Fruit fly (Drosophila melanogaster) whole organism, wandering third instar larva: ENCODE measurements around the gene CG42758.

Experiments used
- CG32264 ChIP-seq: fragments of 200-800 bp; sonication (Bioruptor generic); optimal IDR thresholded peaks from 2 replicates; lab custom pipeline; 2016; ENCODE audit warnings: missing biosample characterization, missing genetic modification characterization
- Dif ChIP-seq: fragments of 200-275, 200-300 bp; sonication (Bioruptor generic); optimal IDR thresholded peaks from 2 replicates; lab custom pipeline; 2018; ENCODE audit warnings: missing biosample characterization, missing genetic modification characterization; ENCODE audit not compliant: partially characterized antibody
- HLH106 ChIP-seq: fragments of 200-800 bp; optimal IDR thresholded peaks from 3 replicates; lab custom pipeline; 2019; ENCODE audit warnings: missing biosample characterization, mild to moderate bottlenecking, missing genetic modification characterization, moderate library complexity
- Hr83 ChIP-seq: fragments of 200-300 bp; sonication (Bioruptor generic); optimal IDR thresholded peaks from 2 replicates; lab custom pipeline; 2016; ENCODE audit warnings: missing biosample characterization, mild to moderate bottlenecking, missing genetic modification characterization, moderate library complexity; ENCODE audit not compliant: poor library complexity, severe bottlenecking
- Jra ChIP-seq: sonication (Bioruptor generic); optimal IDR thresholded peaks from 2 replicates; lab custom pipeline; 2016; ENCODE audit warnings: missing biosample characterization, missing genetic modification characterization
- Mio ChIP-seq: sonication (Bioruptor generic); optimal IDR thresholded peaks from 2 replicates; lab custom pipeline; 2016; ENCODE audit warnings: missing biosample characterization, missing genetic modification characterization
- N ChIP-seq: fragments of >200 bp; optimal IDR thresholded peaks from 2 replicates; lab custom pipeline; 2018; ENCODE audit warnings: missing biosample characterization, missing external identifiers, missing genetic modification characterization
- OdsH ChIP-seq: fragments of 200-800 bp; sonication (Bioruptor generic); optimal IDR thresholded peaks from 2 replicates; lab custom pipeline; 2016; ENCODE audit warnings: missing biosample characterization, mild to moderate bottlenecking, missing genetic modification characterization
- Sp1 ChIP-seq: fragments of 200-800 bp; sonication (Bioruptor generic); optimal IDR thresholded peaks from 3 replicates; lab custom pipeline; 2019; ENCODE audit warnings: missing biosample characterization, mild to moderate bottlenecking, missing genetic modification characterization, moderate library complexity
- br ChIP-seq: fragments of 200-800 bp; sonication (Bioruptor generic); optimal IDR thresholded peaks from 2 replicates; lab custom pipeline; 2016; ENCODE audit warnings: missing biosample characterization, missing genetic modification characterization
- brk ChIP-seq: fragments of 200-800 bp; sonication (Bioruptor generic); optimal IDR thresholded peaks from 2 replicates; lab custom pipeline; 2016; ENCODE audit warnings: missing biosample characterization, mild to moderate bottlenecking, missing genetic modification characterization
- dmrt93B ChIP-seq: fragments of 200-800 bp; sonication (Bioruptor generic); optimal IDR thresholded peaks from 2 replicates; lab custom pipeline; 2018; ENCODE audit warnings: missing biosample characterization, mild to moderate bottlenecking, missing genetic modification characterization
- foxo ChIP-seq, 2 experiments: fragments of 200-800 bp; sonication (Bioruptor generic); optimal IDR thresholded peaks; 2 replicates in 1 of 2; 3 replicates in 1 of 2; lab custom pipeline; 2016 to 2017; ENCODE audit warnings: missing biosample characterization in 2 of 2, missing genetic modification characterization in 2 of 2
- h ChIP-seq: fragments of 200-800 bp; sonication (Bioruptor generic); optimal IDR thresholded peaks from 3 replicates; lab custom pipeline; 2016; ENCODE audit warnings: missing biosample characterization, mild to moderate bottlenecking, missing genetic modification characterization
- jim ChIP-seq: fragments of 175-275, 200-325 bp; sonication (Bioruptor generic); optimal IDR thresholded peaks from 2 replicates; lab custom pipeline; 2016; ENCODE audit warnings: missing biosample characterization, mild to moderate bottlenecking, missing genetic modification characterization
- psq ChIP-seq: fragments of 200-800 bp; sonication (Bioruptor generic); optimal IDR thresholded peaks from 3 replicates; lab custom pipeline; 2017; ENCODE audit warnings: missing biosample characterization, mild to moderate bottlenecking, missing genetic modification characterization, moderate library complexity
- rgr ChIP-seq: fragments of 200-800 bp; sonication (Bioruptor generic); optimal IDR thresholded peaks from 3 replicates; lab custom pipeline; 2016; ENCODE audit warnings: missing biosample characterization, mild to moderate bottlenecking, missing genetic modification characterization
- sage ChIP-seq: fragments of 200-800 bp; sonication (Bioruptor generic); optimal IDR thresholded peaks from 2 replicates; lab custom pipeline; 2016; ENCODE audit warnings: missing biosample characterization, mild to moderate bottlenecking, missing genetic modification characterization
- sv ChIP-seq: fragments of 200-800 bp; sonication (Bioruptor generic); optimal IDR thresholded peaks from 3 replicates; lab custom pipeline; 2016; ENCODE audit warnings: missing biosample characterization, missing genetic modification characterization
- tai ChIP-seq: sonication (Bioruptor generic); optimal IDR thresholded peaks from 2 replicates; lab custom pipeline; 2016; ENCODE audit warnings: missing biosample characterization, missing genetic modification characterization
- woc ChIP-seq: sonication (Bioruptor generic); optimal IDR thresholded peaks from 2 replicates; lab custom pipeline; 2016; ENCODE audit warnings: missing biosample characterization, mild to moderate bottlenecking, missing genetic modification characterization

CG42758 gene

DNA sequence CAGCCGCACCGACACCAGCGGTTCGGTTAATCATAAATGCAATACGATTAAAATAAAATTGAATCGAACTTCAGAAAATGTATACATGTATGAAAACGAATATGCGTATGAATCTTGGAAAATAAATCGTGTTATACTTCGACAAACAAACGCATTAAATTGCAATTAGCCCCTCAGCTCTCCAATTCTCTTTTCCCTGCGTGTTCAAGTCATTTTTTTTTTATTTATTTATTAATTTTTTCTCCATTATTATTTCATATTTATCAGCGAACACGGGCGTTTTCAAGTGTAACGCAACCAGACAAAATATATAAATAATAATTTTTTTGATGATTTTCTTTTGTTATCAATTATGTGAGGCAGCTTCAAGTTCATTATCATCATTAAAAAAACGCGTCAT is 47.9 kb downstream of the CG42758 start:
- TF ChIP-seq rgr (GFP tag; lab: Kevin White, UChicago): peak; percentile 54
- TF ChIP-seq jim (GFP tag; lab: Kevin White, UChicago): no peak
- peak; percentile 44 for TF ChIP-seq sage
- TF ChIP-seq psq (GFP tag; lab: Kevin White, UChicago): peak; percentile 20
- TF ChIP-seq Mio (GFP tag; lab: Kevin White, UChicago): no peak
- TF ChIP-seq Jra (GFP tag; lab: Kevin White, UChicago): no peak
- TF ChIP-seq CG32264: peak; percentile 7
- TF ChIP-seq Hr83: no peak
- TF ChIP-seq h: peak; percentile 14
- TF ChIP-seq Sp1: peak; percentile 27
- TF ChIP-seq dmrt93B: peak; percentile 15
- peak; percentile 27 for TF ChIP-seq OdsH (GFP tag; lab: Kevin White, UChicago)
- TF ChIP-seq HLH106 (tag; lab: Kevin White, UChicago): peak; percentile 44
- TF ChIP-seq sv: no peak
- no peak for TF ChIP-seq N (GFP tag; lab: Kevin White, UChicago)
- TF ChIP-seq foxo (GFP tag; optimal IDR thresholded peaks at IDR 0.05; lab: Kevin White, UChicago): peak in 1 of 2 experiments; percentile 19
- TF ChIP-seq br (GFP tag; lab: Kevin White, UChicago): peak; percentile 23
- no peak for TF ChIP-seq Dif (GFP tag; lab: Kevin White, UChicago)
- no peak for TF ChIP-seq tai
- peak; percentile 18 for TF ChIP-seq brk (GFP tag; lab: Kevin White, UChicago)

DNA sequence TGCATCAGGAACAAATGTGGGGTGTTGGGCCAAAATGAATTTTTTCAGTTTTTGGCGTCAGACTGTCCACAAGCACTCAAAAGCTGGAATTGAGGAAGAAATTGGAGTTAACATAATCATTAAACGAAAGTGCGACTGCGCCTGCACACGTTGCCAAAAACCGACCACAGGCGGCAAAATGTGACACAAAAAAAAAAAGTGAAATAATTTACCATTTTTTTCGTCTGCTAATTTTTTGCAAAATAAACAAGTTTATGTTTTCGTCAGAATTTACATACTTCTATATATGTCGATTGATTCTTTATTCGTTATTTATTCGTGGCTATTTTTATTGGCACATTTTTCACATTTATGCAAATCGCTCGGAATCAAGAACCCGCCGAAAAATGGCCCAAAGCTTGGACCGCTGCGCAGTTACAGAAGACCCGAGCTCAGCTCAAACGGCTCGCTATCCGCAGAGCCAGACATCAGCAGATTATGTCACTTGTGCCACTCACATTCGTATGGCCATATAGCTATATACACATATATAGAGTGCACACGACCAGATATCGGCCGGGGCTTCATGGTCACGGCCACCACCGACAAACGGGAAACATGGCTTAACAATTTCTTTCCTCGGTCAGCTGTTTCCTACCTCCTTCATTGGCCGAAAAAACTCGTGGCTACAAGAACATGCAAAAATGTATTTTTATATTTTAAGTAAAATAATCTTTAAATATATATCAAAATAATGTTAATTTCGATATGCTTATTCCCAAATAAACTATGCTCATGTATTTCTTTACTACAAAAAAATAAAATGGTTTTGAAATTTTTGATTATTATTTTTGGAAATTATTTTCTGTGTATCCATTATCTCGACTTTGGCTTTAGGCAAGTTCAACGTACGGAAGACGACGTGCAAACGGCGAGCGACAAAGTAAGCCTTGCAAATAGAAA is 49.1 kb downstream of the CG42758 start:
- TF ChIP-seq rgr (GFP tag; lab: Kevin White, UChicago) (peak; percentile 4), jim (GFP tag; lab: Kevin White, UChicago) (no peak), HLH106 (tag; lab: Kevin White, UChicago) (peak; percentile 11), psq (GFP tag; lab: Kevin White, UChicago) (peak; percentile 12), woc (GFP tag; lab: Kevin White, UChicago) (no peak)
- TF ChIP-seq, all 38 proteins: peak for 3
